Fruit fly (Drosophila melanogaster) whole organism, prepupa: Measurements from ENCODE around the gene Ude.

Experiments
- Blimp-1 ChIP-seq: fragments of 200-800 bp; sonication (Bioruptor generic); optimal IDR thresholded peaks from 3 replicates; lab custom pipeline; 2017; ENCODE audit warnings: missing biosample characterization, missing genetic modification characterization, mild to moderate bottlenecking, moderate library complexity, missing genetic modification reagents
- CG10631 ChIP-seq: fragments of 200-800 bp; sonication (Bioruptor generic); optimal IDR thresholded peaks from 2 replicates; lab custom pipeline; 2016; ENCODE audit warnings: missing biosample characterization, missing genetic modification characterization
- CG11294 ChIP-seq: fragments of 200-800 bp; sonication (Bioruptor generic); IDR thresholded peaks from 2 replicates; pipeline ENCODE4 v1.3.6; 2022; ENCODE audit warnings: missing biosample characterization, missing genetic modification characterization
- CG11762 ChIP-seq: fragments of 200-800 bp; sonication (Bioruptor generic); optimal IDR thresholded peaks from 3 replicates; lab custom pipeline; 2016; ENCODE audit warnings: missing biosample characterization, missing genetic modification characterization; ENCODE audit not compliant: insufficient read depth
- CG15336 ChIP-seq: fragments of 200-800 bp; sonication (Bioruptor generic); IDR thresholded peaks from 2 replicates; pipeline ENCODE4 v1.3.6; 2022; ENCODE audit warnings: missing biosample characterization, missing genetic modification characterization
- CG1621 ChIP-seq: fragments of 200-800 bp; sonication (Bioruptor generic); optimal IDR thresholded peaks from 3 replicates; lab custom pipeline; 2018; ENCODE audit warnings: missing biosample characterization, mild to moderate bottlenecking, missing genetic modification characterization
- CG16779 ChIP-seq: fragments of 200-800 bp; sonication (Bioruptor generic); optimal IDR thresholded peaks from 3 replicates; lab custom pipeline; 2017; ENCODE audit warnings: missing biosample characterization, mild to moderate bottlenecking, missing genetic modification characterization
- CG3032 ChIP-seq: fragments of 200-800 bp; optimal IDR thresholded peaks from 2 replicates; lab custom pipeline; 2019; ENCODE audit warnings: missing biosample characterization, mild to moderate bottlenecking, missing genetic modification characterization, moderate library complexity
- CG32006 ChIP-seq: fragments of 200-800 bp; sonication (Bioruptor generic); optimal IDR thresholded peaks from 3 replicates; lab custom pipeline; 2017; ENCODE audit warnings: missing biosample characterization, mild to moderate bottlenecking, missing genetic modification characterization
- CG4318 ChIP-seq: fragments of 200-800 bp; sonication (Bioruptor generic); optimal IDR thresholded peaks from 3 replicates; lab custom pipeline; 2017; ENCODE audit warnings: missing biosample characterization, mild to moderate bottlenecking, missing genetic modification characterization
- CG6163 ChIP-seq: fragments of 200-800 bp; sonication (Bioruptor generic); IDR thresholded peaks from 3 replicates; pipeline ENCODE4 v1.3.6; 2022; ENCODE audit warnings: missing biosample characterization, missing genetic modification characterization
- CG6276 ChIP-seq: fragments of 200-800 bp; sonication (Bioruptor generic); optimal IDR thresholded peaks from 2 replicates; lab custom pipeline; 2017; ENCODE audit warnings: missing biosample characterization, mild to moderate bottlenecking, missing genetic modification characterization
- CG6854 ChIP-seq: fragments of 200-800 bp; sonication (Bioruptor generic); optimal IDR thresholded peaks from 2 replicates; lab custom pipeline; 2017; ENCODE audit warnings: missing biosample characterization, mild to moderate bottlenecking, missing genetic modification characterization
- CG7368 ChIP-seq: fragments of 200-800 bp; sonication (Bioruptor generic); optimal IDR thresholded peaks from 3 replicates; lab custom pipeline; 2016; ENCODE audit warnings: missing biosample characterization, missing genetic modification characterization
- CG8119 ChIP-seq: fragments of 200-800 bp; sonication (Bioruptor generic); IDR thresholded peaks from 3 replicates; pipeline ENCODE4 v1.3.6; 2022; ENCODE audit warnings: missing biosample characterization, missing genetic modification characterization
- CG8319 ChIP-seq: fragments of 200-800 bp; sonication (Bioruptor generic); optimal IDR thresholded peaks from 3 replicates; lab custom pipeline; 2016; ENCODE audit warnings: missing biosample characterization, missing genetic modification characterization
- CG8632 ChIP-seq: fragments of 200-800 bp; sonication (Bioruptor generic); optimal IDR thresholded peaks from 3 replicates; lab custom pipeline; 2016; ENCODE audit warnings: missing biosample characterization, missing genetic modification characterization
- Eip75B ChIP-seq: fragments of 200-800 bp; sonication (Bioruptor generic); optimal IDR thresholded peaks from 3 replicates; lab custom pipeline; 2016; ENCODE audit warnings: missing biosample characterization, missing genetic modification characterization
- Eip78C ChIP-seq: fragments of 200-800 bp; sonication (Bioruptor generic); peaks from one replicate; lab custom pipeline; 2016; ENCODE audit warnings: missing biosample characterization, missing genetic modification characterization
- Eip93F ChIP-seq: fragments of 200-800 bp; sonication (Bioruptor generic); optimal IDR thresholded peaks from 2 replicates; lab custom pipeline; 2016; ENCODE audit warnings: missing biosample characterization, mild to moderate bottlenecking, missing genetic modification characterization
- Gug ChIP-seq: fragments of 200-800 bp; sonication (Bioruptor generic); IDR thresholded peaks from 2 replicates; pipeline ENCODE4 v1.3.6; 2022; ENCODE audit warnings: missing biosample characterization, missing genetic modification characterization
- Lpt ChIP-seq: fragments of 200-800 bp; sonication (Bioruptor generic); optimal IDR thresholded peaks from 3 replicates; lab custom pipeline; 2016; ENCODE audit warnings: missing biosample characterization, missing genetic modification characterization
- Met ChIP-seq: fragments of 200-800 bp; sonication (Bioruptor generic); optimal IDR thresholded peaks from 3 replicates; lab custom pipeline; 2016; ENCODE audit warnings: missing biosample characterization, missing genetic modification characterization
- OdsH ChIP-seq: fragments of 200-800 bp; sonication (Bioruptor generic); optimal IDR thresholded peaks from 3 replicates; lab custom pipeline; 2016; ENCODE audit warnings: missing biosample characterization, missing genetic modification characterization
- Smox ChIP-seq: fragments of 200-800 bp; sonication (Bioruptor generic); optimal IDR thresholded peaks from 3 replicates; lab custom pipeline; 2016; ENCODE audit warnings: missing biosample characterization, missing genetic modification characterization
- Sox102F ChIP-seq: fragments of 200-800 bp; sonication (Bioruptor generic); optimal IDR thresholded peaks from 2 replicates; lab custom pipeline; 2016; ENCODE audit warnings: missing biosample characterization, mild to moderate bottlenecking, missing genetic modification characterization
- Sox14 ChIP-seq: fragments of 200-800 bp; sonication (Bioruptor generic); optimal IDR thresholded peaks from 3 replicates; lab custom pipeline; 2016; ENCODE audit warnings: missing biosample characterization, missing genetic modification characterization
- Sox15 ChIP-seq: fragments of 200-800 bp; sonication (Bioruptor generic); optimal IDR thresholded peaks from 3 replicates; lab custom pipeline; 2016; ENCODE audit warnings: missing biosample characterization, missing genetic modification characterization
- achi ChIP-seq: fragments of 200-800 bp; sonication (Bioruptor generic); optimal IDR thresholded peaks from 3 replicates; lab custom pipeline; 2016; ENCODE audit warnings: missing biosample characterization, missing genetic modification characterization
- acj6 ChIP-seq: fragments of 200-800 bp; sonication (Bioruptor generic); optimal IDR thresholded peaks from 3 replicates; lab custom pipeline; 2016; ENCODE audit warnings: missing biosample characterization, missing genetic modification characterization
- cyc ChIP-seq: fragments of 200-800 bp; sonication (Bioruptor generic); optimal IDR thresholded peaks from 3 replicates; lab custom pipeline; 2016; ENCODE audit warnings: missing biosample characterization, missing genetic modification characterization
- dac ChIP-seq: fragments of 200-800 bp; sonication (Bioruptor generic); optimal IDR thresholded peaks from 2 replicates; lab custom pipeline; 2017; ENCODE audit warnings: missing biosample characterization, mild to moderate bottlenecking, missing genetic modification characterization
- dsx ChIP-seq: fragments of 200-800 bp; optimal IDR thresholded peaks from 3 replicates; lab custom pipeline; 2019; ENCODE audit warnings: missing biosample characterization, mild to moderate bottlenecking, missing genetic modification characterization, moderate library complexity; ENCODE audit not compliant: poor library complexity, severe bottlenecking
- eg ChIP-seq: fragments of 200-800 bp; sonication (Bioruptor generic); IDR thresholded peaks from 3 replicates; pipeline ENCODE4 v1.3.6; 2022; ENCODE audit warnings: missing biosample characterization, missing genetic modification characterization
- esn ChIP-seq: fragments of 200-800 bp; sonication (Bioruptor generic); optimal IDR thresholded peaks from 2 replicates; lab custom pipeline; 2016; ENCODE audit warnings: missing biosample characterization, mild to moderate bottlenecking, missing genetic modification characterization, moderate library complexity
- fd59A ChIP-seq: fragments of 200-800 bp; sonication (Bioruptor generic); optimal IDR thresholded peaks from 2 replicates; lab custom pipeline; 2017; ENCODE audit warnings: missing biosample characterization, mild to moderate bottlenecking, missing genetic modification characterization, missing genetic modification reagents
- fd85E ChIP-seq: fragments of 200-800 bp; sonication (Bioruptor generic); optimal IDR thresholded peaks from 3 replicates; lab custom pipeline; 2016; ENCODE audit warnings: missing biosample characterization, missing genetic modification characterization
- fkh ChIP-seq: fragments of 200-800 bp; sonication (Bioruptor generic); optimal IDR thresholded peaks from 3 replicates; lab custom pipeline; 2017; ENCODE audit warnings: missing biosample characterization, mild to moderate bottlenecking, missing genetic modification characterization, moderate library complexity
- lz ChIP-seq: fragments of 200-800 bp; sonication (Bioruptor generic); optimal IDR thresholded peaks from 3 replicates; lab custom pipeline; 2016; ENCODE audit warnings: missing biosample characterization, missing genetic modification characterization
- net ChIP-seq: fragments of 200-800 bp; sonication (Bioruptor generic); optimal IDR thresholded peaks from 3 replicates; lab custom pipeline; 2016; ENCODE audit warnings: missing biosample characterization, missing genetic modification characterization
- spab ChIP-seq: fragments of 200-800 bp; sonication (Bioruptor generic); optimal IDR thresholded peaks from 2 replicates; lab custom pipeline; 2017; ENCODE audit warnings: missing biosample characterization, mild to moderate bottlenecking, missing genetic modification characterization, missing genetic modification reagents
- svp ChIP-seq: fragments of 200-800 bp; sonication (Bioruptor generic); peaks from one replicate; lab custom pipeline; 2016; ENCODE audit warnings: missing biosample characterization, missing genetic modification characterization
- topi ChIP-seq: fragments of 200-800 bp; sonication (Bioruptor generic); optimal IDR thresholded peaks from 3 replicates; lab custom pipeline; 2016; ENCODE audit warnings: missing biosample characterization, missing genetic modification characterization

The Ude gene

DNA sequence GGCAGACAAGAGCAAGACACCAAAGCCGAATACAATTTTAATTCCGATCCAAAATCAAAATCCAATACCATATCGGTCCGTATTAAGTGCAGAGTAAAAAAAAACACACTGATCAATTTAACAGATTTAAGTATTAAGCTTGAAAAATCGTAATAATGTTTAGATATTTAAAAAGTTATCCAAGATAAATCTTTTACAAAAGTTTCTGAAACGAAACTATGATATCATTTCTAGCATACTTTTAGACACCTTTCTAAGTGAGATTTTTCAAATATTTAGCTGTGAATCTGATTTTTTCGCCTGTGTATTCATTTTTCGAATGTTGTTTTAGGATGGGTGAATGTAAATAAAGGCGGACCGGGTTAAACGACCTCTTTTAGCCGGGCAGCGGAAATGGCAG is 22.4 kb downstream of the Ude start (continued):
- TF ChIP-seq CG11294, result no peak
- no peak for TF ChIP-seq CG3032 (tag; lab: Kevin White, UChicago)
- no peak for TF ChIP-seq dac (GFP tag; lab: Kevin White, UChicago)
- no peak for TF ChIP-seq eg (GFP tag; lab: Robert Waterston, UW)
- TF ChIP-seq Sox14 (GFP tag; lab: Kevin White, UChicago), result no peak
- no peak for TF ChIP-seq spab (GFP tag; lab: Kevin White, UChicago)
- no peak for TF ChIP-seq CG8319
- no peak for TF ChIP-seq acj6 (GFP tag; lab: Kevin White, UChicago)
- no peak for TF ChIP-seq topi (GFP tag; lab: Kevin White, UChicago)
- TF ChIP-seq CG4318 (GFP tag; lab: Kevin White, UChicago), result peak; percentile 70
- no peak for TF ChIP-seq CG6276 (GFP tag; lab: Kevin White, UChicago)
- TF ChIP-seq Sox15, result no peak
- TF ChIP-seq fd59A, result no peak
- no peak for TF ChIP-seq Smox (GFP tag; lab: Kevin White, UChicago)
- no peak for TF ChIP-seq CG10631
- TF ChIP-seq CG6854 (GFP tag; lab: Kevin White, UChicago), result no peak
- TF ChIP-seq fd85E (GFP tag; lab: Kevin White, UChicago), result no peak
- peak; percentile 20 for TF ChIP-seq OdsH (GFP tag; lab: Kevin White, UChicago)
- no peak for TF ChIP-seq CG1621
- TF ChIP-seq CG15336 (GFP tag; lab: Robert Waterston, UW), result peak; percentile 59; the same call in 1 of the 2 replicates
- TF ChIP-seq CG6163 (GFP tag; lab: Robert Waterston, UW), result no peak

DNA sequence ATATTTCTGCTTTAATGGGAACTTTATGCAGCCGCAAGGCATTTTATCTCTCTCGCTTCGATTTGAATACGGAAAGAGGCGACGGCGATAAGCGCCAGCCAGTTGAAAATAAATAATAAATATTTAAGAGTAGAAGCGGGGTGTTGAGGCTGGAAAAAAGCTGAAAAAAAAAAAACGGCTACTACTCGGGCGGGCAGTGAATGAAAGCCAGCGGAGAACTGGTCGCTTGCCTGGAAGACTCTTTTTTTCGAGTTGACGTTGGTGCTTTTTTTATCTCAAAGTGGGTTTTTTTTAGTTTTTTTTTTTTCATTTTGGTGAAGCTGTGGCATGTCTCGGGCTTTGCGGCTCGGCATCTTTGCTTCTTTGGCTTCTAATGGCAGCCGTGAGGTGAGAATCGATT is 26.0 kb downstream of the Ude start:
- TF ChIP-seq CG7368 (GFP tag; lab: Kevin White, UChicago), result no peak
- TF ChIP-seq eg (GFP tag; lab: Robert Waterston, UW), result peak; percentile 64
- no peak for TF ChIP-seq Met (GFP tag; lab: Kevin White, UChicago)
- no peak; the same call in none of the 3 replicates for TF ChIP-seq CG6163 (GFP tag; lab: Robert Waterston, UW)
- no peak for TF ChIP-seq Eip75B
- TF ChIP-seq lz, result no peak
- peak; percentile 3 for TF ChIP-seq svp (GFP tag; lab: Kevin White, UChicago)
- TF ChIP-seq esn (GFP tag; lab: Kevin White, UChicago), result no peak
- no peak for TF ChIP-seq CG3032 (tag; lab: Kevin White, UChicago)
- no peak for TF ChIP-seq fkh
- TF ChIP-seq CG16779, result no peak
- no peak for TF ChIP-seq CG8319
- TF ChIP-seq CG8632 (GFP tag; lab: Kevin White, UChicago), result no peak
- no peak for TF ChIP-seq Lpt (GFP tag; lab: Kevin White, UChicago)
- TF ChIP-seq CG1621, result no peak
- TF ChIP-seq Blimp-1 (GFP tag; lab: Kevin White, UChicago), result no peak
- peak; percentile 54 for TF ChIP-seq CG32006 (GFP tag; lab: Kevin White, UChicago)
- TF ChIP-seq dsx, result no peak
- no peak for TF ChIP-seq Sox15
- no peak for TF ChIP-seq cyc (GFP tag; lab: Kevin White, UChicago)
- no peak for TF ChIP-seq Sox14 (GFP tag; lab: Kevin White, UChicago)
- TF ChIP-seq Eip93F (GFP tag; lab: Kevin White, UChicago), result no peak
- TF ChIP-seq CG6276 (GFP tag; lab: Kevin White, UChicago), result peak; percentile 36
- TF ChIP-seq CG15336 (GFP tag; lab: Robert Waterston, UW), result peak; percentile 11; the same call in 1 of the 2 replicates
- peak; percentile 69 for TF ChIP-seq Eip78C (GFP tag; lab: Kevin White, UChicago)
- TF ChIP-seq CG11762, result no peak
- no peak for TF ChIP-seq Sox102F (GFP tag; lab: Kevin White, UChicago)
- no peak for TF ChIP-seq achi (GFP tag; lab: Kevin White, UChicago)
- no peak for TF ChIP-seq Gug
- TF ChIP-seq CG6854 (GFP tag; lab: Kevin White, UChicago), result no peak
- TF ChIP-seq fd59A, result no peak
- peak; percentile 41 for TF ChIP-seq net (GFP tag; lab: Kevin White, UChicago)
- peak; percentile 63; the same call in 2 of the 3 replicates for TF ChIP-seq CG8119 (GFP tag; lab: Robert Waterston, UW)
- TF ChIP-seq, all 60 proteins: peak for 8
